Worm (Caenorhabditis elegans) whole organism, late embryonic: ENCODE measurements around the gene srbc-16.

Source experiments
- K02D7.2 ChIP-seq: sonication (generic microtip); optimal IDR thresholded peaks from 2 replicates; lab custom pipeline; 2017; ENCODE audit warnings: mild to moderate bottlenecking, missing genetic modification characterization, missing compliant biosample characterization
- K09A11.1 ChIP-seq: sonication (generic microtip); optimal IDR thresholded peaks from 2 replicates; lab custom pipeline; 2017; ENCODE audit warnings: antibody characterized with exemption, mild to moderate bottlenecking, missing genetic modification characterization, missing compliant biosample characterization; ENCODE audit not compliant: insufficient read depth
- ceh-19 ChIP-seq: fragments of 200-800 bp; sonication (Bioruptor generic); optimal IDR thresholded peaks from 2 replicates; lab custom pipeline; 2018; ENCODE audit warnings: mild to moderate bottlenecking, missing genetic modification characterization, missing compliant biosample characterization
- ceh-30 ChIP-seq: fragments of 150-350 bp; optimal IDR thresholded peaks from 2 replicates; lab custom pipeline; 2014; ENCODE audit warnings: missing biosample characterization, missing genetic modification characterization
- ceh-31 ChIP-seq: sonication (generic microtip); optimal IDR thresholded peaks from 2 replicates; lab custom pipeline; 2016; ENCODE audit warnings: missing genetic modification characterization, missing compliant biosample characterization
- ceh-45 ChIP-seq: fragments of 200-800 bp; sonication (Bioruptor generic); IDR thresholded peaks from 2 replicates; pipeline ENCODE4 v1.3.6; 2022; ENCODE audit warnings: missing genetic modification reagents, missing genetic modification characterization, missing compliant biosample characterization
- ceh-48 ChIP-seq: sonication (generic microtip); optimal IDR thresholded peaks from 2 replicates; lab custom pipeline; 2016; ENCODE audit warnings: missing genetic modification characterization, inconsistent platforms, missing compliant biosample characterization
- ceh-6 ChIP-seq: fragments of 200-800 bp; sonication (Bioruptor generic); optimal IDR thresholded peaks from 2 replicates; lab custom pipeline; 2018; ENCODE audit warnings: mild to moderate bottlenecking, missing genetic modification characterization, missing compliant biosample characterization
- ceh-9 ChIP-seq: sonication (generic microtip); optimal IDR thresholded peaks from 2 replicates; lab custom pipeline; 2016; ENCODE audit warnings: mild to moderate bottlenecking, missing genetic modification characterization, inconsistent platforms, missing compliant biosample characterization
- elt-2 ChIP-seq: sonication (generic microtip); optimal IDR thresholded peaks from 2 replicates; lab custom pipeline; 2016; ENCODE audit warnings: missing genetic modification reagents, missing genetic modification characterization, missing compliant biosample characterization
- eyg-1 ChIP-seq: sonication (generic microtip); optimal IDR thresholded peaks from 2 replicates; lab custom pipeline; 2016; ENCODE audit warnings: missing genotype, missing genetic modification characterization, missing compliant biosample characterization
- fkh-10 ChIP-seq: fragments of 150-350 bp; optimal IDR thresholded peaks from 2 replicates; lab custom pipeline; 2014; ENCODE audit warnings: missing biosample characterization, missing genetic modification reagents, missing genetic modification characterization
- gmeb-2 ChIP-seq: sonication (generic microtip); optimal IDR thresholded peaks from 2 replicates; lab custom pipeline; 2016; ENCODE audit warnings: missing genetic modification characterization, inconsistent platforms, missing compliant biosample characterization
- hlh-13 ChIP-seq: fragments of 200-800 bp; sonication (Bioruptor generic); optimal IDR thresholded peaks from 2 replicates; lab custom pipeline; 2018; ENCODE audit warnings: mild to moderate bottlenecking, missing genetic modification characterization, missing compliant biosample characterization
- hlh-30 ChIP-seq: sonication (generic microtip); optimal IDR thresholded peaks from 2 replicates; lab custom pipeline; 2017; ENCODE audit warnings: antibody characterized with exemption, missing genetic modification characterization, missing compliant biosample characterization; ENCODE audit not compliant: insufficient read depth
- hlh-6 ChIP-seq: sonication (generic microtip); optimal IDR thresholded peaks from 2 replicates; lab custom pipeline; 2016; ENCODE audit warnings: missing genotype, missing genetic modification characterization, missing compliant biosample characterization
- hlh-8 ChIP-seq: sonication (generic microtip); optimal IDR thresholded peaks from 2 replicates; lab custom pipeline; 2016; ENCODE audit warnings: missing genotype, missing genetic modification characterization, missing compliant biosample characterization
- lin-11 ChIP-seq: fragments of 200-800 bp; sonication (Bioruptor generic); optimal IDR thresholded peaks from 2 replicates; lab custom pipeline; 2018; ENCODE audit warnings: mild to moderate bottlenecking, missing genetic modification characterization, missing compliant biosample characterization
- mec-3 ChIP-seq: sonication (generic microtip); optimal IDR thresholded peaks from 2 replicates; lab custom pipeline; 2016; ENCODE audit warnings: borderline replicate concordance, missing genetic modification characterization, missing compliant biosample characterization
- nfya-1 ChIP-seq: sonication (generic microtip); optimal IDR thresholded peaks from 2 replicates; lab custom pipeline; 2017; ENCODE audit warnings: missing genetic modification characterization, mild to moderate bottlenecking, missing compliant biosample characterization, antibody characterized with exemption, moderate library complexity
- pax-1 ChIP-seq: fragments of 150-350 bp; optimal IDR thresholded peaks from 2 replicates; lab custom pipeline; 2014; ENCODE audit warnings: missing biosample characterization, missing genetic modification characterization
- pha-4 ChIP-seq: fragments of 150-350 bp; optimal IDR thresholded peaks from 2 replicates; lab custom pipeline; 2018; ENCODE audit warnings: missing biosample characterization, missing genetic modification reagents, missing genetic modification characterization
- pros-1 ChIP-seq: fragments of 150-350 bp; optimal IDR thresholded peaks from 2 replicates; lab custom pipeline; 2014; ENCODE audit warnings: missing biosample characterization, missing genetic modification reagents, missing genetic modification characterization
- ref-2 ChIP-seq: sonication (generic microtip); optimal IDR thresholded peaks from 2 replicates; lab custom pipeline; 2016; ENCODE audit warnings: missing genetic modification characterization, missing compliant biosample characterization
- rnt-1 ChIP-seq: sonication (generic microtip); optimal IDR thresholded peaks from 2 replicates; lab custom pipeline; 2016; ENCODE audit warnings: missing genetic modification characterization, missing compliant biosample characterization
- sox-4 ChIP-seq: sonication (generic microtip); optimal IDR thresholded peaks from 2 replicates; lab custom pipeline; 2017; ENCODE audit warnings: mild to moderate bottlenecking, missing genetic modification characterization, inconsistent platforms, missing compliant biosample characterization
- tbx-2 ChIP-seq: sonication (generic microtip); optimal IDR thresholded peaks from 2 replicates; lab custom pipeline; 2016; ENCODE audit warnings: missing genetic modification characterization, missing compliant biosample characterization
- unc-42 ChIP-seq: sonication (generic microtip); optimal IDR thresholded peaks from 2 replicates; lab custom pipeline; 2016; ENCODE audit warnings: missing genotype, missing genetic modification characterization, missing compliant biosample characterization
- zip-5 ChIP-seq: sonication (generic microtip); optimal IDR thresholded peaks from 2 replicates; lab custom pipeline; 2016; ENCODE audit warnings: missing genetic modification characterization, missing compliant biosample characterization

srbc-16 gene

ce11 chrV:2201240-2201639, 19.4 kb downstream of the srbc-16 start, which contains the start of gene cyp-32B1:
cyp-32B1 (minus strand) TSS chrV:2201415.
- TF ChIP-seq hlh-6 (tag; lab: Kevin White, UChicago), result no peak
- TF ChIP-seq pax-1, result no peak
- TF ChIP-seq K09A11.1 (tag; lab: Kevin White, UChicago), result no peak
- TF ChIP-seq hlh-8 (tag; lab: Kevin White, UChicago), result no peak

ce11 chrV:2204080-2204479, 22.2 kb downstream of the srbc-16 start, which contains the start of gene cyp-33C12:
cyp-33C12 (minus strand) TSS chrV:2204400.
- no peak for TF ChIP-seq ceh-6 (GFP tag; lab: Kevin White, UChicago)
- no peak for TF ChIP-seq elt-2
- TF ChIP-seq eyg-1, result no peak
- TF ChIP-seq ceh-48 (tag; lab: Kevin White, UChicago), result no peak
- no peak for TF ChIP-seq ceh-19 (GFP tag; lab: Kevin White, UChicago)
- TF ChIP-seq fkh-10 (GFP tag; lab: Kevin White, UChicago), result no peak
- TF ChIP-seq K02D7.2, result no peak
- TF ChIP-seq mec-3 (tag; lab: Kevin White, UChicago), result no peak
- TF ChIP-seq tbx-2 (tag; lab: Kevin White, UChicago), result no peak
- no peak for TF ChIP-seq pha-4
- no peak for TF ChIP-seq rnt-1 (tag; lab: Kevin White, UChicago)
- no peak for TF ChIP-seq ceh-9 (tag; lab: Kevin White, UChicago)
- TF ChIP-seq ceh-31 (tag; lab: Kevin White, UChicago), result no peak

ce11 chrV:2206181-2206580, 24.3 kb downstream of the srbc-16 start, which contains the start of gene srt-40:
srt-40 (minus strand) TSS chrV:2206281.
- no peak for TF ChIP-seq rnt-1 (tag; lab: Kevin White, UChicago)
- TF ChIP-seq ceh-6 (GFP tag; lab: Kevin White, UChicago), result no peak
- no peak for TF ChIP-seq ceh-19 (GFP tag; lab: Kevin White, UChicago)
- no peak for TF ChIP-seq ref-2 (tag; lab: Kevin White, UChicago)
- TF ChIP-seq sox-4 (tag; lab: Kevin White, UChicago), result no peak
- no peak for TF ChIP-seq ceh-30 (tag; lab: Kevin White, UChicago)
- no peak for TF ChIP-seq ceh-31 (tag; lab: Kevin White, UChicago)
- no peak for TF ChIP-seq lin-11 (tag; lab: Kevin White, UChicago)
- no peak for TF ChIP-seq gmeb-2 (tag; lab: Kevin White, UChicago)

- TF ChIP-seq K09A11.1 (tag; lab: Kevin White, UChicago), result no peak
- no peak for TF ChIP-seq pros-1 (tag; lab: Kevin White, UChicago)
These were observed 25.0 kb downstream of the srbc-16 start, which contains the start of gene svh-11 for ce11 chrV:2206801-2207200. svh-11 (plus strand) TSS chrV:2207101.

ce11 chrV:2207527-2207926, 25.7 kb downstream of the srbc-16 start:
- TF ChIP-seq rnt-1 (tag; lab: Kevin White, UChicago), result no peak
- peak; percentile 92 for TF ChIP-seq nfya-1 (tag; lab: Kevin White, UChicago)
- no peak for TF ChIP-seq ceh-45 (GFP tag; lab: Robert Waterston, UW)
- no peak for TF ChIP-seq unc-42 (tag; lab: Kevin White, UChicago)
- no peak for TF ChIP-seq zip-5 (tag; lab: Kevin White, UChicago)

- no peak for TF ChIP-seq hlh-13 (GFP tag; lab: Kevin White, UChicago)
- peak; percentile 37 for TF ChIP-seq hlh-30 (tag; lab: Kevin White, UChicago)
These were observed 30.1 kb downstream of the srbc-16 start, which contains the start of gene nhr-133 for ce11 chrV:2211936-2212335. nhr-133 (minus strand) TSS chrV:2212118.
